Fruit fly (Drosophila melanogaster) whole organism, embryonic: ENCODE data around the gene CG18302.

Experiments used
- Bteb2 ChIP-seq: fragments of 200-800 bp; sonication (Bioruptor generic); optimal IDR thresholded peaks from 2 replicates; lab custom pipeline; 2016; ENCODE audit warnings: missing biosample characterization, missing genetic modification characterization
- CG11085 ChIP-seq: fragments of 200-800 bp; sonication (Bioruptor generic); IDR thresholded peaks from 2 replicates; pipeline ENCODE4 v1.3.6; 2022; ENCODE audit warnings: missing biosample characterization, missing genetic modification characterization
- CG11723 ChIP-seq: fragments of 200-800 bp; sonication (Bioruptor generic); optimal IDR thresholded peaks from 2 replicates; lab custom pipeline; 2017; ENCODE audit warnings: missing biosample characterization, mild to moderate bottlenecking, missing genetic modification characterization
- CG13287 ChIP-seq: fragments of 200-800 bp; sonication (Bioruptor generic); IDR thresholded peaks from 2 replicates; pipeline ENCODE4 v1.3.6; 2022; ENCODE audit warnings: missing biosample characterization, missing genetic modification characterization; ENCODE audit not compliant: partially characterized antibody
- CG14710 ChIP-seq: fragments of 200-800 bp; sonication (Bioruptor generic); optimal IDR thresholded peaks from 3 replicates; lab custom pipeline; 2019; ENCODE audit warnings: missing biosample characterization, mild to moderate bottlenecking, missing genetic modification characterization, moderate library complexity
- CG17912 ChIP-seq: fragments of 200-800 bp; sonication (Bioruptor generic); optimal IDR thresholded peaks from 2 replicates; lab custom pipeline; 2018; ENCODE audit warnings: missing biosample characterization, mild to moderate bottlenecking, missing genetic modification characterization
- CG18262 ChIP-seq: fragments of 200-800 bp; optimal IDR thresholded peaks from 3 replicates; lab custom pipeline; 2019; ENCODE audit warnings: missing biosample characterization, mild to moderate bottlenecking, missing genetic modification characterization, moderate library complexity
- CG32532 ChIP-seq: fragments of 200-800 bp; sonication (Bioruptor generic); IDR thresholded peaks from 2 replicates; pipeline ENCODE4 v1.3.6; 2022; ENCODE audit warnings: missing biosample characterization, missing genetic modification characterization
- CG43689 ChIP-seq: fragments of 200-800 bp; sonication (Bioruptor generic); IDR thresholded peaks from 2 replicates; pipeline ENCODE4 v1.3.6; 2022; ENCODE audit warnings: missing biosample characterization, missing genetic modification characterization
- CG6791 ChIP-seq: fragments of 200-800 bp; sonication (Bioruptor generic); IDR thresholded peaks from 3 replicates; pipeline ENCODE4 v1.3.6; 2022; ENCODE audit warnings: missing biosample characterization, missing genetic modification characterization; ENCODE audit not compliant: partially characterized antibody
- CG7963 ChIP-seq: fragments of 200-800 bp; sonication (Bioruptor generic); IDR thresholded peaks from 3 replicates; pipeline ENCODE4 v1.3.6; 2022; ENCODE audit warnings: missing biosample characterization, missing genetic modification characterization; ENCODE audit not compliant: partially characterized antibody
- CG8359 ChIP-seq: fragments of 200-800 bp; sonication (Bioruptor generic); optimal IDR thresholded peaks from 2 replicates; lab custom pipeline; 2017; ENCODE audit warnings: missing biosample characterization, mild to moderate bottlenecking, missing genetic modification characterization, borderline replicate concordance
- CG8388 ChIP-seq: fragments of 200-800 bp; sonication (Bioruptor generic); optimal IDR thresholded peaks from 2 replicates; lab custom pipeline; 2019; ENCODE audit warnings: missing biosample characterization, mild to moderate bottlenecking, missing genetic modification characterization, moderate library complexity
- Chrac-16 ChIP-seq: fragments of 200-800 bp; sonication (Bioruptor generic); optimal IDR thresholded peaks from 3 replicates; lab custom pipeline; 2016; ENCODE audit warnings: missing biosample characterization, missing genetic modification characterization
- GATAe ChIP-seq: fragments of 200-800 bp; sonication (Bioruptor generic); conservative IDR thresholded peaks from 2 replicates; pipeline ENCODE4 v1.3.6; 2022; ENCODE audit warnings: missing biosample characterization, missing genetic modification characterization
- HLH3B ChIP-seq: fragments of 200-800 bp; sonication (Bioruptor generic); IDR thresholded peaks from 2 replicates; pipeline ENCODE4 v1.3.6; 2022; ENCODE audit warnings: missing biosample characterization, missing genetic modification characterization
- HLH4C ChIP-seq: fragments of 200-800 bp; sonication (Bioruptor generic); IDR thresholded peaks from 3 replicates; pipeline ENCODE4 v1.3.6; 2022; ENCODE audit warnings: missing biosample characterization, missing genetic modification characterization; ENCODE audit not compliant: partially characterized antibody
- Hr39 ChIP-seq: fragments of >200 bp; optimal IDR thresholded peaks from 2 replicates; lab custom pipeline; 2017
- Hr78 ChIP-seq, 2 experiments: fragments of 200-800 bp in 1 of 2; fragments of >200 bp in 1 of 2; sonication (Bioruptor generic) in 1 of 2; optimal IDR thresholded peaks; 2 replicates each; lab custom pipeline; 2017 to 2019; ENCODE audit warnings: missing biosample characterization in 2 of 2, missing genetic modification characterization in 2 of 2, mild to moderate bottlenecking in 1 of 2, moderate library complexity in 1 of 2
- Six4 ChIP-seq: fragments of 200-800 bp; sonication (Bioruptor generic); optimal IDR thresholded peaks from 2 replicates; lab custom pipeline; 2016; ENCODE audit warnings: missing biosample characterization, missing genetic modification characterization
- Taf1 ChIP-seq: fragments of 200-800 bp; sonication (Bioruptor generic); IDR thresholded peaks from 2 replicates; pipeline ENCODE4 v1.3.6; 2022; ENCODE audit warnings: missing biosample characterization, missing genetic modification characterization
- bigmax ChIP-seq: fragments of 200-800 bp; sonication (Bioruptor generic); optimal IDR thresholded peaks from 2 replicates; lab custom pipeline; 2018; ENCODE audit warnings: missing biosample characterization, mild to moderate bottlenecking, missing genetic modification characterization
- chif ChIP-seq, 2 experiments: fragments of 200-800 bp; sonication (Bioruptor generic); optimal IDR thresholded peaks; 3 replicates each; lab custom pipeline; 2016; ENCODE audit warnings: missing biosample characterization in 2 of 2, missing genetic modification characterization in 2 of 2
- ci ChIP-seq: fragments of 200-800 bp; sonication (Bioruptor generic); IDR thresholded peaks from 3 replicates; pipeline ENCODE4 v1.3.6; 2022; ENCODE audit warnings: missing biosample characterization, missing genetic modification characterization
- crp ChIP-seq, 2 experiments: fragments of 200-800 bp; sonication (Bioruptor generic); optimal IDR thresholded peaks; 2 replicates in 1 of 2; 3 replicates in 1 of 2; lab custom pipeline; 2017; ENCODE audit warnings: missing biosample characterization in 2 of 2, missing genetic modification characterization in 2 of 2, mild to moderate bottlenecking in 1 of 2, moderate library complexity in 1 of 2
- da ChIP-seq: fragments of 200-800 bp; sonication (Bioruptor generic); optimal IDR thresholded peaks from 2 replicates; lab custom pipeline; 2016; ENCODE audit warnings: missing biosample characterization, missing genetic modification characterization
- esg ChIP-seq: fragments of 200-800 bp; sonication (Bioruptor generic); conservative IDR thresholded peaks from 2 replicates; pipeline ENCODE4 v1.3.6; 2022; ENCODE audit warnings: missing biosample characterization, missing genetic modification characterization
- fd102C ChIP-seq: fragments of 200-800 bp; sonication (Bioruptor generic); optimal IDR thresholded peaks from 2 replicates; lab custom pipeline; 2018; ENCODE audit warnings: missing biosample characterization, mild to moderate bottlenecking, missing genetic modification characterization, moderate library complexity
- fd96Cb ChIP-seq: fragments of 200-800 bp; sonication (Bioruptor generic); optimal IDR thresholded peaks from 2 replicates; lab custom pipeline; 2018; ENCODE audit warnings: missing biosample characterization, mild to moderate bottlenecking, missing genetic modification characterization, moderate library complexity
- fu2 ChIP-seq: fragments of 200-800 bp; sonication (Bioruptor generic); optimal IDR thresholded peaks from 2 replicates; lab custom pipeline; 2016; ENCODE audit warnings: missing biosample characterization, missing genetic modification characterization
- gce ChIP-seq: fragments of 200-800 bp; sonication (Bioruptor generic); IDR thresholded peaks from 3 replicates; pipeline ENCODE4 v1.3.6; 2022; ENCODE audit warnings: missing biosample characterization, missing genetic modification characterization
- grau ChIP-seq: fragments of 200-800 bp; optimal IDR thresholded peaks from 3 replicates; lab custom pipeline; 2019; ENCODE audit warnings: missing biosample characterization, mild to moderate bottlenecking, missing genetic modification characterization, moderate library complexity
- hbn ChIP-seq: fragments of 200-800 bp; sonication (Bioruptor generic); IDR thresholded peaks from 2 replicates; pipeline ENCODE4 v1.3.6; 2022; ENCODE audit warnings: missing biosample characterization, missing genetic modification characterization; ENCODE audit not compliant: partially characterized antibody
- her ChIP-seq: fragments of 200-800 bp; sonication (Bioruptor generic); optimal IDR thresholded peaks from 2 replicates; lab custom pipeline; 2016; ENCODE audit warnings: missing biosample characterization, missing genetic modification characterization
- hth ChIP-seq: fragments of >200 bp; optimal IDR thresholded peaks from 2 replicates; lab custom pipeline; 2017; ENCODE audit warnings: inconsistent platforms
- klu ChIP-seq: fragments of 200-800 bp; sonication (Bioruptor generic); IDR thresholded peaks from 2 replicates; pipeline ENCODE4 v1.3.6; 2022; ENCODE audit warnings: missing biosample characterization, missing genetic modification characterization
- kni ChIP-seq: fragments of 200-800 bp; sonication (Bioruptor generic); optimal IDR thresholded peaks from 3 replicates; lab custom pipeline; 2017; ENCODE audit warnings: mild to moderate bottlenecking, missing biosample characterization, missing genetic modification reagents, missing genetic modification characterization
- lilli ChIP-seq: fragments of 200-800 bp; sonication (Bioruptor generic); optimal IDR thresholded peaks from 3 replicates; lab custom pipeline; 2016; ENCODE audit warnings: missing biosample characterization, missing genetic modification characterization
- lola ChIP-seq, 3 experiments: fragments of >200 bp in 2 of 3; fragments of 200-800 bp in 1 of 3; sonication (Bioruptor generic) in 1 of 3; optimal IDR thresholded peaks; 2 replicates each; lab custom pipeline; 2017 to 2019; ENCODE audit warnings: missing biosample characterization in 3 of 3, missing genetic modification characterization in 3 of 3, mild to moderate bottlenecking in 1 of 3, moderate library complexity in 1 of 3
- mirr ChIP-seq: fragments of 200-800 bp; sonication (Bioruptor generic); optimal IDR thresholded peaks from 3 replicates; lab custom pipeline; 2018; ENCODE audit warnings: missing biosample characterization, mild to moderate bottlenecking, missing genetic modification characterization
- nmo ChIP-seq: fragments of 200-800 bp; sonication (Bioruptor generic); optimal IDR thresholded peaks from 2 replicates; lab custom pipeline; 2018; ENCODE audit warnings: missing biosample characterization, mild to moderate bottlenecking, missing genetic modification characterization, moderate library complexity
- peb ChIP-seq: fragments of 200-800 bp; sonication (Bioruptor generic); IDR thresholded peaks from 2 replicates; pipeline ENCODE4 v1.3.6; 2022; ENCODE audit warnings: missing biosample characterization, missing genetic modification characterization
- rib ChIP-seq: fragments of 200-800 bp; sonication (Bioruptor generic); IDR thresholded peaks from 2 replicates; pipeline ENCODE4 v1.3.6; 2022; ENCODE audit warnings: missing biosample characterization, missing genetic modification characterization
- sc ChIP-seq, 3 experiments: fragments of >200 bp in 2 of 3; fragments of 200-800 bp in 1 of 3; sonication (Bioruptor generic) in 1 of 3; optimal IDR thresholded peaks; 2 replicates in 2 of 3; 3 replicates in 1 of 3; lab custom pipeline; 2017; ENCODE audit warnings: mild to moderate bottlenecking in 1 of 3, missing biosample characterization in 1 of 3, missing genetic modification characterization in 1 of 3, missing genetic modification reagents in 1 of 3
- ssp ChIP-seq: fragments of 200-800 bp; sonication (Bioruptor generic); IDR thresholded peaks from 2 replicates; pipeline ENCODE4 v1.3.6; 2022; ENCODE audit warnings: missing biosample characterization, missing genetic modification characterization
- sug ChIP-seq: fragments of 200-800 bp; optimal IDR thresholded peaks from 2 replicates; lab custom pipeline; 2019; ENCODE audit warnings: missing biosample characterization, mild to moderate bottlenecking, missing genetic modification characterization, moderate library complexity
- tup ChIP-seq: fragments of 200-800 bp; sonication (Bioruptor generic); optimal IDR thresholded peaks from 2 replicates; lab custom pipeline; 2016; ENCODE audit warnings: missing biosample characterization, mild to moderate bottlenecking, missing genetic modification characterization, moderate library complexity

Gene CG18302

dm6 chr2L:10504895-10505294, 29.2 kb upstream of the CG18302 start (continued):
- TF ChIP-seq nmo (GFP tag; lab: Kevin White, UChicago) (no peak), Hr78 (GFP tag; optimal IDR thresholded peaks at IDR 0.05; lab: Kevin White, UChicago) (no peak), CG32532 (GFP tag; lab: Robert Waterston, UW) (no peak), CG18262 (tag; lab: Kevin White, UChicago) (peak; percentile 24), CG13287 (GFP tag; lab: Robert Waterston, UW) (no peak), gce (GFP tag; lab: Robert Waterston, UW) (0 out of 3 replicates have a peak, but pooled peaks have one; percentile 12), hbn (GFP tag; lab: Robert Waterston, UW) (no peak), her (GFP tag; lab: Kevin White, UChicago) (no peak), Bteb2 (GFP tag; lab: Kevin White, UChicago) (no peak), lilli (GFP tag; lab: Kevin White, UChicago) (no peak), fd96Cb (no peak), lola (GFP tag; optimal IDR thresholded peaks at IDR 0.05; lab: Kevin White, UChicago) (peak in 1 of 3 experiments; percentile 52), fd102C (peak; percentile 47), CG8388 (GFP tag; lab: Kevin White, UChicago) (no peak), Taf1 (no peak), peb (GFP tag; lab: Robert Waterston, UW) (peak; percentile 42; the same call in 1 of the 2 replicates), CG11085 (GFP tag; lab: Robert Waterston, UW) (no peak), HLH3B (GFP tag; lab: Robert Waterston, UW) (peak; percentile 10; the same call in 1 of the 2 replicates), grau (tag; lab: Kevin White, UChicago) (no peak), chif (GFP tag; optimal IDR thresholded peaks at IDR 0.05; lab: Kevin White, UChicago) (no peak), sc (optimal IDR thresholded peaks at IDR 0.05; lab: Kevin White, UChicago) (no peak), sc (GFP tag; optimal IDR thresholded peaks at IDR 0.05; lab: Kevin White, UChicago) (peak; percentile 44), hth (no peak), Six4 (GFP tag; lab: Kevin White, UChicago) (no peak), rib (GFP tag; lab: Robert Waterston, UW) (no peak), CG7963 (GFP tag; lab: Robert Waterston, UW) (no peak), mirr (GFP tag; lab: Kevin White, UChicago) (no peak), CG43689 (GFP tag; lab: Robert Waterston, UW) (no peak), bigmax (no peak), crp (GFP tag; optimal IDR thresholded peaks at IDR 0.05; lab: Kevin White, UChicago) (no peak), tup (no peak), HLH4C (GFP tag; lab: Robert Waterston, UW) (no peak), esg (GFP tag; lab: Robert Waterston, UW) (no peak), CG6791 (GFP tag; lab: Robert Waterston, UW) (peak; percentile 31; the same call in 1 of the 3 replicates), da (GFP tag; lab: Kevin White, UChicago) (no peak), CG17912 (GFP tag; lab: Kevin White, UChicago) (no peak), ssp (GFP tag; lab: Robert Waterston, UW) (no peak), Hr39 (lab: Kevin White, UChicago) (no peak), CG14710 (tag; lab: Kevin White, UChicago) (peak; percentile 53), sug (no peak), kni (GFP tag; lab: Kevin White, UChicago) (peak; percentile 82), CG8359 (GFP tag; lab: Kevin White, UChicago) (no peak), ci (GFP tag; lab: Robert Waterston, UW) (peak; percentile 68; the same call in 2 of the 3 replicates), fu2 (no peak), klu (GFP tag; lab: Robert Waterston, UW) (no peak), CG11723 (peak; percentile 27), Chrac-16 (GFP tag; lab: Kevin White, UChicago) (no peak), GATAe (GFP tag; lab: Robert Waterston, UW) (no peak)
